Fruit fly (Drosophila melanogaster): ENCODE results near the gene CG9760.

DNA sequence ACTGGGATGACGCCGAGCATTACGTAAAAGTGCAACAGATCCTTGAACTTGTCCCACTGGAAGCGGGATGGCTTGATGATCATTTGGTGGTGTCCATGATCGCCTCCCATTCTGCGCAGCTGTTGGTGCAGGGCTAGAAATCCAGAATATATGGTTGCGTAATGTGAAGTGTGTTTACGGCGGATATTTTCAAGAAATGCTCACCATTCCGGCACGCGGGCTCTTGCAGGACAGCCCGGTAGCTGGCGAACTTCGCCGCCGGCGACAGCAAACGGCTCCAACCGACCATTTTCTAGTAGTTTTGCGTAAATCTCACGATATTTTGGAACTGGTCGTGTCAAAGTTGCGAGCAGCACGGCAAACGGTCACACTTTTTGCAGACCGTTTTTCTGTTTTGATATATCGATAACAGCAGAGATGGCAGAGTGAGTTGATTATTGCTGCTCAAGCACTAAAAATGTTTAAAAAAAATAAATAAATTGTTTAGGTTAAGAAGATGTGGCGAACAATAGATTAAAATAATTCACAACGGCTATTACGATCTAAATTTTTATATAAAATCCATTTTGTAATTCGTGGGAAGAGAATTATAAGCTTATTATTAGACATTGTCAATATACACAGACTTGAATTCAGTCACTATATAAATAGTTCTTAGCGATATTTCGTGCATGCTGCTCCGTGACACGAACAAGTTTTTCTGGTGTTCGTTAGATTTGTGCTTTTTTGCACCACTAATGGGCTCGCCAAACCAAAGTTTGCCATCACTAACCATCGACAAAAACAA, 25.2 kb downstream of the CG9760 start, which contains the start of the genes ND-SGDH and RhoGAP68F:
- TF ChIP-seq CG10348 (GFP tag; IDR thresholded peaks at IDR 0.05) (0 out of 2 replicates have a peak, but pooled peaks have one; percentile 20), CG13204 (GFP tag; optimal IDR thresholded peaks at IDR 0.05) (no peak), CG15710 (tag; optimal IDR thresholded peaks at IDR 0.05) (peak; percentile 76), CG4496 (GFP tag; IDR thresholded peaks at IDR 0.05) (0 out of 3 replicates have a peak, but pooled peaks have one; percentile 36), Ets98B (GFP tag; IDR thresholded peaks at IDR 0.05) (peak; percentile 53; the same call in 1 of the 2 replicates), fd96Ca (GFP tag; IDR thresholded peaks at IDR 0.05) (no peak; the same call in 2 of the 3 replicates), gl (tag; optimal IDR thresholded peaks at IDR 0.05) (no peak), CG34367 (tag; optimal IDR thresholded peaks at IDR 0.05) (peak; percentile 53), CG8159 (tag; optimal IDR thresholded peaks at IDR 0.05) (peak; percentile 75), CG8301 (tag; optimal IDR thresholded peaks at IDR 0.05) (peak; percentile 53), CG14655 (GFP tag; optimal IDR thresholded peaks at IDR 0.05) (no peak), rn (GFP tag; IDR thresholded peaks at IDR 0.05) (no peak), Pif1B (GFP tag; optimal IDR thresholded peaks at IDR 0.05) (peak; percentile 40), D1 (tag; optimal IDR thresholded peaks at IDR 0.05) (no peak)
